Worm (Caenorhabditis elegans): ENCODE measurements around the gene mec-4.

DNA sequence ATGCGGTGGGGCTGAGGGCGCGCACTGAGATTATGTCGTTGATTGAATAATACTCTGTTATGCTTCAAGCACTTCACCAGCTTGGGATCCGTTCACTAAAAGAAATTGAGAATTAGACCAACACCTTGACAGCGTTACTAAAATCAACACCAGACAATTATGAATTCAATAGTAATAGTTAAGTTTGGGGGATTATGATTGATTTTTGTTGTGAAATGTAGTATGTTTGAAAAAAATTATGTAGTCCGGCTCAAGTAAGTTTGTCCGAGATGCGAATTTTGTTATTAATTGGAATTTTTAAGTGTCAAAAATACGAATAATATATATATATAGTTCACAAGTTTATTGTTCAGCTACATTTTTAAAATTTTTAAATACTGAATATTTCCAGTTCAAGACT is 18.4 kb upstream of the mec-4 start, which contains the start of gene sto-5:
- TF ChIP-seq W03F9.2 (tag; optimal IDR thresholded peaks at IDR 0.05): no peak
- TF ChIP-seq dao-5 (tag; optimal IDR thresholded peaks at IDR 0.05): no peak
